Worm (Caenorhabditis elegans): ENCODE measurements around the gene gmap-1.

DNA sequence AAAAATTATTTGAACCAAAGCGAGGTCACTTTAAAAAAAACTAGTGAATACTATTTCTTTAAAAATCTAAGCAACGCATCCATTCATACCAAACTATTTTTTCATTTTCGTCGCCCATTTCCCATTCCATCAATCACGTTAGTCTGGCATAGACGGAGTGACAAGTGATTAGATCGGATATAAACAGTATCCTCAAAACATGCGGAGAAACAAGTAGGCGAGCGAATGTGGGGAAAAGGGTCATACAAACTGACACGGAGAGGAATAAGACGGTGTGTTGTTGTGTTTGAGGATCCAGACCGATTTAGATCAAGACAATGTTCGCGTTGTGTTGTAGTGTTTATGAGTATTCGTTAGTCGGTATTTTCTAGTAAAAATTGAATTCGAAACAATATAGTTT lies 22.3 kb downstream of the gmap-1 start:
- TF ChIP-seq jun-1 (tag; optimal IDR thresholded peaks at IDR 0.05) (no peak), snpc-4 (tag; optimal IDR thresholded peaks at IDR 0.05) (no peak)

Data from whole organism, L3 larva.